Worm (Caenorhabditis elegans): ENCODE measurements around the gene mpc-1.

mpc-1 gene

ce11 chrIII:4369381-4369809 lies 43.9 kb upstream of the mpc-1 start (continued):
- peak; percentile 33 for TF ChIP-seq mel-28 (tag; optimal IDR thresholded peaks at IDR 0.05; ENCODE audit: borderline replicate concordance)
- peak; percentile 94 for TF ChIP-seq dox-1 (GFP tag; IDR thresholded peaks at IDR 0.05)
- 0 out of 2 replicates have a peak, but pooled peaks have one; percentile 22 for TF ChIP-seq F37B4.10 (GFP tag; IDR thresholded peaks at IDR 0.05)
- TF ChIP-seq atf-7 (tag; optimal IDR thresholded peaks at IDR 0.05) = peak; percentile 24
- TF ChIP-seq ekl-4 (GFP tag; IDR thresholded peaks at IDR 0.05) = peak; percentile 64; the same call in 1 of the 2 replicates
- TF ChIP-seq him-1 (tag; optimal IDR thresholded peaks at IDR 0.05) = peak; percentile 6
- 0 out of 2 replicates have a peak, but pooled peaks have one; percentile 42 for TF ChIP-seq madf-3 (GFP tag; IDR thresholded peaks at IDR 0.05)
- peak in 1 of 2 experiments; percentile 45 for TF ChIP-seq let-607 (tag; optimal IDR thresholded peaks at IDR 0.05)

ce11 chrIII:4370585-4370984 lies 42.7 kb upstream of the mpc-1 start, which contains the start of gene ckb-3:
Gene ckb-3 (plus strand): TSS chrIII:4370885.
- no peak for TF ChIP-seq C17E4.6 (GFP tag; IDR thresholded peaks at IDR 0.05)
- TF ChIP-seq snpc-3.4 (tag; optimal IDR thresholded peaks at IDR 0.05) = no peak
- no peak for TF ChIP-seq lsl-1 (GFP tag; optimal IDR thresholded peaks at IDR 0.05)
- no peak for TF ChIP-seq tbx-9 (tag; optimal IDR thresholded peaks at IDR 0.05; ENCODE audit: borderline replicate concordance)
- TF ChIP-seq snpc-1.1 (tag; optimal IDR thresholded peaks at IDR 0.05; ENCODE audit: insufficient read depth) = no peak
- no peak for TF ChIP-seq C06A6.2 (GFP tag; conservative IDR thresholded peaks at IDR 0.05)
- TF ChIP-seq dpff-1 (tag; optimal IDR thresholded peaks at IDR 0.05) = no peak
- TF ChIP-seq aptf-2 (GFP tag; conservative IDR thresholded peaks at IDR 0.05) = no peak
- TF ChIP-seq ceh-58 (GFP tag; IDR thresholded peaks at IDR 0.05) = no peak
- no peak for TF ChIP-seq F23B12.7 (tag; optimal IDR thresholded peaks at IDR 0.05; ENCODE audit: insufficient read depth)
- TF ChIP-seq Y53G8AR.9 (GFP tag; conservative IDR thresholded peaks at IDR 0.05) = no peak
- TF ChIP-seq madf-3 (GFP tag; IDR thresholded peaks at IDR 0.05) = no peak
- TF ChIP-seq nhr-179 (tag; optimal IDR thresholded peaks at IDR 0.05) = no peak
- no peak for TF ChIP-seq Y53F4B.3 (GFP tag; IDR thresholded peaks at IDR 0.05)

ce11 chrIII:4372894-4373293 lies 40.4 kb upstream of the mpc-1 start:
- TF ChIP-seq F22D6.2 (tag; optimal IDR thresholded peaks at IDR 0.05) (no peak), madf-8 (GFP tag; conservative IDR thresholded peaks at IDR 0.05) (no peak), sptf-2 (GFP tag; optimal IDR thresholded peaks at IDR 0.05) (no peak), nhr-27 (tag; optimal IDR thresholded peaks at IDR 0.05) (no peak), ztf-28 (GFP tag; IDR thresholded peaks at IDR 0.05) (no peak), ztf-3 (GFP tag; optimal IDR thresholded peaks at IDR 0.05) (no peak), madf-6 (GFP tag; IDR thresholded peaks at IDR 0.05) (no peak), snpc-1.3 (tag; optimal IDR thresholded peaks at IDR 0.05; ENCODE audit: insufficient read depth) (no peak), Y95B8A.8 (GFP tag; IDR thresholded peaks at IDR 0.05) (no peak), lsl-1 (GFP tag; optimal IDR thresholded peaks at IDR 0.05) (no peak), F57C9.4 (tag; optimal IDR thresholded peaks at IDR 0.05) (no peak), snpc-4 (GFP tag; optimal IDR thresholded peaks at IDR 0.05) (no peak), snpc-4 (tag; optimal IDR thresholded peaks at IDR 0.05) (no peak), mxl-1 (tag; optimal IDR thresholded peaks at IDR 0.05) (no peak)

ce11 chrIII:4374854-4375253 lies 38.4 kb upstream of the mpc-1 start, which contains the start of gene pals-26:
Gene pals-26 (plus strand): TSS chrIII:4375154.
- no peak for TF ChIP-seq F33H1.4 (GFP tag; IDR thresholded peaks at IDR 0.05)
- TF ChIP-seq nhr-120 (GFP tag; IDR thresholded peaks at IDR 0.05) = no peak
- TF ChIP-seq snpc-4 (GFP tag; optimal IDR thresholded peaks at IDR 0.05) = no peak
- TF ChIP-seq snpc-4 (tag; optimal IDR thresholded peaks at IDR 0.05) = no peak
- no peak for TF ChIP-seq somi-1 (GFP tag; optimal IDR thresholded peaks at IDR 0.05)
- TF ChIP-seq zim-3 (tag; optimal IDR thresholded peaks at IDR 0.05) = no peak
- TF ChIP-seq attf-3 (GFP tag; conservative IDR thresholded peaks at IDR 0.05) = no peak
- no peak for TF ChIP-seq egl-44 (GFP tag; IDR thresholded peaks at IDR 0.05)
- no peak for TF ChIP-seq B0035.1 (tag; optimal IDR thresholded peaks at IDR 0.05)
- TF ChIP-seq B0019.2 (GFP tag; conservative IDR thresholded peaks at IDR 0.05) = no peak
- TF ChIP-seq lin-35 (GFP tag; optimal IDR thresholded peaks at IDR 0.05) = no peak
- no peak for TF ChIP-seq madf-3 (GFP tag; IDR thresholded peaks at IDR 0.05)
- no peak for TF ChIP-seq madf-10 (tag; optimal IDR thresholded peaks at IDR 0.05)
- no peak for TF ChIP-seq Y56A3A.18 (GFP tag; IDR thresholded peaks at IDR 0.05)

Measured in whole organism, young adult.